Fruit fly (Drosophila melanogaster): Measurements from ENCODE around the gene CG10680.

The CG10680 gene

DNA sequence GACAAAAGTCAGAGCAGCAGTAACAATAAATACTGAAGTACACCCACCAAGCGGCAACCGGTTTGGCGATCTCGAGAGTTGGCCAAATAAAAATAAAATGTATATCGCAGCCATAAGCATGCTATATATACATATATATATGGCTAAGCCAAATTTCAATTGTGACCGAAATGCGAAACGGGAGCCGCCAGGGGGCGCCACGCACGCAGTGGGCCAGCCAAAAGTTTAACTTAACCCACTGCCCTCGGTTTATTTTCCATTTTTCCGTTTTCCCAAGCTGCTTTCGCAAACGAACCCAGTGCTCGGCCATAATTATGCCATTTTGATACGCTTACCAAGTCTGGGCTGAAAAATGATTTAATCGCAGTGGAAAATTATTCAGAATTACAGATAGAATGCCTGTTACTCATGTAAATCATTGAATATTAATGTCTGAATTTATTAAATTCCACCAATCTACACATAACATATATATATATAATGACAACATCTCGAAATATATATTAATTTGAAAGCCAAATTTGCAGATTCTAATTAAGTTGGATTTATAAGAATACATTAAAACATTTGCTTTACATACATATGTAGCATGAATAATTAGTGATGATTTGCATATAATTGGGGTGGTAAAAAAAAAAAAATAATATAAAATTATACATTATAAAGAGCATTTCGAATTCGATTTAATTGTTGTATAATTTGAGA, 25.9 kb downstream of the CG10680 start:
- TF ChIP-seq CG16779 (tag; optimal IDR thresholded peaks at IDR 0.05), result no peak
- TF ChIP-seq CG6808 (GFP tag; optimal IDR thresholded peaks at IDR 0.05), result no peak
- peak; percentile 49 for TF ChIP-seq CG8632 (GFP tag; optimal IDR thresholded peaks at IDR 0.05)
- TF ChIP-seq svp (GFP tag), result peak; percentile 46
- TF ChIP-seq acj6 (GFP tag; optimal IDR thresholded peaks at IDR 0.05), result peak; percentile 22
- peak; percentile 27 for TF ChIP-seq CG34406 (GFP tag; optimal IDR thresholded peaks at IDR 0.05)
- no peak for TF ChIP-seq Ets21C (GFP tag; optimal IDR thresholded peaks at IDR 0.05)
- TF ChIP-seq CG10631 (GFP tag; optimal IDR thresholded peaks at IDR 0.05), result peak; percentile 5
- TF ChIP-seq achi (GFP tag; optimal IDR thresholded peaks at IDR 0.05), result peak; percentile 30
- TF ChIP-seq CG15336 (GFP tag; IDR thresholded peaks at IDR 0.05), result peak; percentile 23; the same call in 1 of the 2 replicates
- peak in 1 of 2 experiments; percentile 67 for TF ChIP-seq salr (GFP tag; optimal IDR thresholded peaks at IDR 0.05)
- TF ChIP-seq eg (GFP tag; IDR thresholded peaks at IDR 0.05), result no peak
- peak; percentile 17 for TF ChIP-seq Hr4 (GFP tag; optimal IDR thresholded peaks at IDR 0.05)
- TF ChIP-seq CG32006 (GFP tag; optimal IDR thresholded peaks at IDR 0.05), result peak; percentile 70
- TF ChIP-seq CG4318 (GFP tag; optimal IDR thresholded peaks at IDR 0.05), result peak; percentile 41
- TF ChIP-seq OdsH (GFP tag; optimal IDR thresholded peaks at IDR 0.05), result peak; percentile 23
- peak; percentile 23 for TF ChIP-seq CG6276 (GFP tag; optimal IDR thresholded peaks at IDR 0.05)
- TF ChIP-seq pdm3 (GFP tag; optimal IDR thresholded peaks at IDR 0.05), result no peak
- peak; percentile 46; the same call in 2 of the 3 replicates for TF ChIP-seq CG8119 (GFP tag; IDR thresholded peaks at IDR 0.05)
- TF ChIP-seq Eip78C (GFP tag), result peak; percentile 62

DNA sequence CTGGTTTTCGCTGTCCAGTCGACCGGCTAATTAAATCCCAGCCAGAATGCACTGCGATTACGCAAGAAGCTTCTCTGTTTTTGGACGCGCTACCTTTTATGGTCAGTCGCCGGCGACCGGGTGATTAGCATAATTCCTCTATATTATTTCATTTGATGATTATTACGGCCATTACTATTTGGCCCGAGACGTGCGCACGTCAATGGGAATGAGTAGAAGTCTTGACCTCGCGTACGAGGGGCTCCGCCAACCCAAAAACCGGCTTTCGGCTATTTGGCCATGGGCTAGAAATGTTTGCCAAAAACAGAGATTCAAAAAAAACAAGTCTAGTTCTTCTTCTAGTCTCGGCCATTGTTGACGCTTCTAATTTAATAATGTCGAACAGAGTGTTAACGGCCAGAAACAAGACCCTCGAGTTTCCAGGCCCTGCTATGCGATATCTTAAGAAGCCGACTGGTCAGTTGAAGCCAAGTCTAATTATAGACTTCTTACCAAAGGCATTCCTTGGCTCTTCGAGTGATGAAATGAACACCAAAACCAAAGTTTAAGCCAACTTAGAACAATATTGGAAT, 28.6 kb downstream of the CG10680 start:
- TF ChIP-seq Hr39 (GFP tag; optimal IDR thresholded peaks at IDR 0.05) (no peak), topi (GFP tag; optimal IDR thresholded peaks at IDR 0.05) (no peak), CG3919 (GFP tag; optimal IDR thresholded peaks at IDR 0.05) (no peak), CG8319 (GFP tag; optimal IDR thresholded peaks at IDR 0.05) (no peak), fd85E (GFP tag; optimal IDR thresholded peaks at IDR 0.05) (no peak), Hr38 (GFP tag; optimal IDR thresholded peaks at IDR 0.05) (no peak), CG11762 (GFP tag; optimal IDR thresholded peaks at IDR 0.05; ENCODE audit: insufficient read depth) (no peak), svp (GFP tag) (no peak)

DNA sequence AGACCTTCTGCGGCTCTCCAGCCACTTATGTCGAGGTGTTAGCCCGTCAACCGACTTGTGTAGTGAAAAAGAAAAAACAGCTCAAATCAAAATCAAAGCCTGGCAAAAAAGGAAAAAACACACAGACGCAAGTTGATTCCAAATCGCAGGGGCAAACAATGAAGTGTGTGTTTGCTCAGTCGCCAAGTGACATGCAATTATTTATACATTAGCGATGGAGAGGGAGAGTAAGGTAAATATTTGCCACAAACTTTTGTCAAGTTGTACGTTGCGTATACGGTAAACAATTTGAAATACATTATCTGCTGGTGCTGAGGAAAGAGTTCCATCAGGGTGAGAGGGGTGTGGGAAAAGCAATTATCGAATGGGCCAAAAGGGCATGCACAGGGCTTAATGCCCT, 34.2 kb downstream of the CG10680 start:
- TF ChIP-seq dsx (GFP tag; optimal IDR thresholded peaks at IDR 0.05; ENCODE audit: poor library complexity, severe bottlenecking) (no peak), fkh (GFP tag; optimal IDR thresholded peaks at IDR 0.05) (peak; percentile 69)

dm6 chr2L:20002086-20002485, 38.1 kb downstream of the CG10680 start:
- no peak for TF ChIP-seq dac (GFP tag; optimal IDR thresholded peaks at IDR 0.05)
- peak; percentile 26 for TF ChIP-seq CG7368 (GFP tag; optimal IDR thresholded peaks at IDR 0.05)
- TF ChIP-seq net (GFP tag; optimal IDR thresholded peaks at IDR 0.05), result peak; percentile 51
- no peak for TF ChIP-seq CG16779 (tag; optimal IDR thresholded peaks at IDR 0.05)
- TF ChIP-seq CG8632 (GFP tag; optimal IDR thresholded peaks at IDR 0.05), result peak; percentile 46
- TF ChIP-seq Sox102F (GFP tag; optimal IDR thresholded peaks at IDR 0.05), result peak; percentile 37
- 0 out of 2 replicates have a peak, but pooled peaks have one; percentile 17 for TF ChIP-seq CG15336 (GFP tag; IDR thresholded peaks at IDR 0.05)
- peak in 1 of 2 experiments; percentile 50 for TF ChIP-seq ss (GFP tag; optimal IDR thresholded peaks at IDR 0.05)
- no peak for TF ChIP-seq Eip93F (GFP tag; optimal IDR thresholded peaks at IDR 0.05)
- TF ChIP-seq dsx (GFP tag; optimal IDR thresholded peaks at IDR 0.05; ENCODE audit: poor library complexity, severe bottlenecking), result peak; percentile 27
- TF ChIP-seq svp (GFP tag), result peak; percentile 66
- no peak for TF ChIP-seq Hr38 (GFP tag; optimal IDR thresholded peaks at IDR 0.05)
- peak; percentile 44 for TF ChIP-seq lz (GFP tag; optimal IDR thresholded peaks at IDR 0.05)
- TF ChIP-seq topi (GFP tag; optimal IDR thresholded peaks at IDR 0.05), result peak; percentile 47
- TF ChIP-seq CG8119 (GFP tag; IDR thresholded peaks at IDR 0.05), result no peak
- TF ChIP-seq Hr39 (GFP tag; optimal IDR thresholded peaks at IDR 0.05), result peak; percentile 32
- peak; percentile 55 for TF ChIP-seq pdm3 (GFP tag; optimal IDR thresholded peaks at IDR 0.05)
- no peak for TF ChIP-seq vri (GFP tag; optimal IDR thresholded peaks at IDR 0.05)
- TF ChIP-seq esn (GFP tag; optimal IDR thresholded peaks at IDR 0.05), result peak; percentile 58
- TF ChIP-seq fkh (GFP tag; optimal IDR thresholded peaks at IDR 0.05), result no peak
- peak; percentile 32 for TF ChIP-seq CG6792 (GFP tag; optimal IDR thresholded peaks at IDR 0.05)
- TF ChIP-seq acj6 (GFP tag; optimal IDR thresholded peaks at IDR 0.05), result peak; percentile 56
- TF ChIP-seq achi (GFP tag; optimal IDR thresholded peaks at IDR 0.05), result peak; percentile 51
- peak; percentile 32 for TF ChIP-seq Eip75B (GFP tag; optimal IDR thresholded peaks at IDR 0.05)
- TF ChIP-seq fd59A (GFP tag; optimal IDR thresholded peaks at IDR 0.05), result peak; percentile 39
- TF ChIP-seq Sox14 (GFP tag; optimal IDR thresholded peaks at IDR 0.05), result peak; percentile 38
- peak in 1 of 2 experiments; percentile 64 for TF ChIP-seq salr (GFP tag; optimal IDR thresholded peaks at IDR 0.05)
- peak; percentile 57 for TF ChIP-seq spab (GFP tag; optimal IDR thresholded peaks at IDR 0.05)
